Worm (Caenorhabditis elegans) whole organism, late embryonic: ENCODE data around the gene tag-234.
A peak's percentile ranks its signal among the peaks of the same experiment; 100 is the strongest.
"Not testable (repeated sequence)": the region's sequence is repeated elsewhere in the genome, so short reads cannot be mapped to it uniquely, and the experiment has no call there.

Experiments used
- Y22D7AL.16 ChIP-seq: sonication (generic microtip); optimal IDR thresholded peaks from 2 replicates; lab custom pipeline; 2016; ENCODE audit warnings: missing genetic modification characterization, missing compliant biosample characterization
- ahr-1 ChIP-seq: sonication (generic microtip); optimal IDR thresholded peaks from 2 replicates; lab custom pipeline; 2016; ENCODE audit warnings: missing genetic modification characterization, missing compliant biosample characterization
- ceh-14 ChIP-seq: sonication (generic microtip); optimal IDR thresholded peaks from 2 replicates; lab custom pipeline; 2016; ENCODE audit warnings: missing genotype, missing genetic modification characterization, missing compliant biosample characterization
- ceh-2 ChIP-seq: sonication (generic microtip); optimal IDR thresholded peaks from 2 replicates; lab custom pipeline; 2016; ENCODE audit warnings: missing genotype, missing genetic modification characterization, missing compliant biosample characterization
- ceh-22 ChIP-seq: sonication (generic microtip); optimal IDR thresholded peaks from 2 replicates; lab custom pipeline; 2017; ENCODE audit warnings: missing biosample characterization, missing genetic modification characterization
- ceh-34 ChIP-seq: sonication (generic microtip); optimal IDR thresholded peaks from 2 replicates; lab custom pipeline; 2016; ENCODE audit warnings: mild to moderate bottlenecking, missing genetic modification characterization, missing compliant biosample characterization
- ceh-45 ChIP-seq: fragments of 200-800 bp; sonication (Bioruptor generic); IDR thresholded peaks from 2 replicates; pipeline ENCODE4 v1.3.6; 2022; ENCODE audit warnings: missing genetic modification reagents, missing genetic modification characterization, missing compliant biosample characterization
- ceh-48 ChIP-seq: sonication (generic microtip); optimal IDR thresholded peaks from 2 replicates; lab custom pipeline; 2016; ENCODE audit warnings: missing genetic modification characterization, inconsistent platforms, missing compliant biosample characterization
- ceh-6 ChIP-seq: fragments of 200-800 bp; sonication (Bioruptor generic); optimal IDR thresholded peaks from 2 replicates; lab custom pipeline; 2018; ENCODE audit warnings: mild to moderate bottlenecking, missing genetic modification characterization, missing compliant biosample characterization
- che-1 ChIP-seq: sonication (generic microtip); optimal IDR thresholded peaks from 2 replicates; lab custom pipeline; 2016; ENCODE audit warnings: mild to moderate bottlenecking, missing genetic modification characterization, missing compliant biosample characterization
- elt-4 ChIP-seq: sonication (generic microtip); optimal IDR thresholded peaks from 2 replicates; lab custom pipeline; 2016; ENCODE audit warnings: missing genetic modification characterization, missing compliant biosample characterization
- fkh-6 ChIP-seq: sonication (generic microtip); optimal IDR thresholded peaks from 2 replicates; lab custom pipeline; 2016; ENCODE audit warnings: missing genetic modification characterization, missing compliant biosample characterization
- gmeb-2 ChIP-seq: sonication (generic microtip); optimal IDR thresholded peaks from 2 replicates; lab custom pipeline; 2016; ENCODE audit warnings: missing genetic modification characterization, inconsistent platforms, missing compliant biosample characterization
- hlh-15 ChIP-seq: sonication (generic microtip); optimal IDR thresholded peaks from 2 replicates; lab custom pipeline; 2016; ENCODE audit warnings: missing genetic modification characterization, missing compliant biosample characterization
- hlh-30 ChIP-seq: sonication (generic microtip); optimal IDR thresholded peaks from 2 replicates; lab custom pipeline; 2017; ENCODE audit warnings: antibody characterized with exemption, missing genetic modification characterization, missing compliant biosample characterization; ENCODE audit not compliant: insufficient read depth
- hlh-8 ChIP-seq: sonication (generic microtip); optimal IDR thresholded peaks from 2 replicates; lab custom pipeline; 2016; ENCODE audit warnings: missing genotype, missing genetic modification characterization, missing compliant biosample characterization
- lim-6 ChIP-seq: sonication (generic microtip); optimal IDR thresholded peaks from 2 replicates; lab custom pipeline; 2016; ENCODE audit warnings: missing genetic modification characterization, missing compliant biosample characterization
- nfya-1 ChIP-seq: sonication (generic microtip); optimal IDR thresholded peaks from 2 replicates; lab custom pipeline; 2017; ENCODE audit warnings: missing genetic modification characterization, mild to moderate bottlenecking, missing compliant biosample characterization, antibody characterized with exemption, moderate library complexity
- pag-3 ChIP-seq: sonication (generic microtip); optimal IDR thresholded peaks from 2 replicates; lab custom pipeline; 2016; ENCODE audit warnings: missing compliant biosample characterization, missing genetic modification characterization, borderline replicate concordance
- pha-2 ChIP-seq: sonication (generic microtip); optimal IDR thresholded peaks from 2 replicates; lab custom pipeline; 2017; ENCODE audit warnings: mild to moderate bottlenecking, missing genetic modification characterization, missing compliant biosample characterization
- pha-4 ChIP-seq: fragments of 150-350 bp; optimal IDR thresholded peaks from 2 replicates; lab custom pipeline; 2018; ENCODE audit warnings: missing biosample characterization, missing genetic modification reagents, missing genetic modification characterization
- ref-2 ChIP-seq: sonication (generic microtip); optimal IDR thresholded peaks from 2 replicates; lab custom pipeline; 2016; ENCODE audit warnings: missing genetic modification characterization, missing compliant biosample characterization
- sox-2 ChIP-seq: fragments of 200-800 bp; sonication (Bioruptor generic); IDR thresholded peaks from 2 replicates; pipeline ENCODE4 v1.3.6; 2022; ENCODE audit warnings: missing genetic modification reagents, missing genetic modification characterization, missing compliant biosample characterization
- syd-9 ChIP-seq: sonication (generic microtip); optimal IDR thresholded peaks from 2 replicates; lab custom pipeline; 2016; ENCODE audit warnings: mild to moderate bottlenecking, missing genetic modification characterization, moderate library complexity, missing compliant biosample characterization
- tbx-7 ChIP-seq: sonication (generic microtip); optimal IDR thresholded peaks from 2 replicates; lab custom pipeline; 2016; ENCODE audit warnings: missing genotype, missing genetic modification characterization, missing compliant biosample characterization
- ttx-3 ChIP-seq: sonication (generic microtip); optimal IDR thresholded peaks from 2 replicates; lab custom pipeline; 2016; ENCODE audit warnings: missing genetic modification reagents, missing genetic modification characterization, missing compliant biosample characterization
- unc-42 ChIP-seq: sonication (generic microtip); optimal IDR thresholded peaks from 2 replicates; lab custom pipeline; 2016; ENCODE audit warnings: missing genotype, missing genetic modification characterization, missing compliant biosample characterization
- unc-55 ChIP-seq: sonication (generic microtip); optimal IDR thresholded peaks from 2 replicates; lab custom pipeline; 2017; ENCODE audit warnings: missing biosample characterization, missing genetic modification reagents, missing genetic modification characterization
- zip-5 ChIP-seq: sonication (generic microtip); optimal IDR thresholded peaks from 2 replicates; lab custom pipeline; 2016; ENCODE audit warnings: missing genetic modification characterization, missing compliant biosample characterization

tag-234 gene

DNA sequence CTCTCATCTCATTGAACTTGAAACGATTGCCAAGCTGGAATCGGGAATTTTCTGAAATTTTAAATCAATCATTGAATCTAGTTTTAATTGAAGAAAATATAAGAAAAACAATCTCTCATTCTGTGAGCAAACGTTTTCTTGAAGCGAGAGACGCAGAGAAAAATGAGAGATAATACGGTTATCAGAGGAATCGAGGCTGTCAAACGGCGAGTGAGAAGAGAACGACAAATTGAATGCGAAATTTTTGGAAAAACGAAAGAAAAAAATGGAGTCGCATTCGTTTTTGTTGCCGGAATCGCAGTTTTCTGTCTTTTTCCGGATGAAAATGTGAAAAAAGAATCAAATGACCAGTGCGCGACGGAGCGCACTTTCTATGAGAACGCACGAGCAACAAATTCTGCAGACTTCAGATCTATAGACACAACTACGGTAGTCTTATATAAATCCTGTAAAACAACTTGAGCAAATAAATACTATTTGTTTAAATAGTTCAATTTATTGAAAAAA, 9.6 kb downstream of the tag-234 start, which contains the start of gene tex-2 (continued):
- TF ChIP-seq ceh-2, result peak; percentile 14
- TF ChIP-seq fkh-6 (tag; lab: Kevin White, UChicago), result no peak
- TF ChIP-seq ceh-6 (GFP tag; lab: Kevin White, UChicago), result no peak
- TF ChIP-seq nfya-1 (tag; lab: Kevin White, UChicago), result no peak
- no peak for TF ChIP-seq ceh-22 (tag; lab: Kevin White, UChicago)
- no peak for TF ChIP-seq ceh-34 (tag; lab: Kevin White, UChicago)
- TF ChIP-seq unc-42 (tag; lab: Kevin White, UChicago), result peak; percentile 63
- TF ChIP-seq pha-4 (tag; lab: Kevin White, UChicago), result no peak

DNA sequence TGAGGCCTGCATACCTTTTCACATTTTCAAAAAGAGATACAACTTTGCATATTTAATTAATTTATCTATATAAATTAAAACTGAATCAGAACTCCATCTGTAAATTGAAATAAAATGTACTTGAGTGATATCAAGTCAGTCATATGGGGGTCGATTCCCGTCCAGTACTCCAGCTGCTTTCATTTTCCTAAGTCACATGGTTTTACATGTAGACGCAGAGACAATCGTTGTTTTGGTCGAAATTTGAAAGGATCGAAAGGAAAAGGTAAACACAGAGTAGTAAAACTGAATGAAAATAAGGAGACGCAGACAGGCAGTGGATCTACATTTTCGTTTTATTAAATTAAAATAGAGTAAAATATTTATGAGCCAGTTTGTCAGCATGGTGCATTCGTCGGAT, 10.1 kb downstream of the tag-234 start:
- TF ChIP-seq hlh-30 (tag; lab: Kevin White, UChicago), result peak; percentile 77
- TF ChIP-seq pag-3, result no peak

ce11 chrII:5876053-5876452, 12.1 kb downstream of the tag-234 start, which contains the start of gene F55C12.6:
Gene F55C12.6 (minus strand): TSS chrII:5876153.
- no peak for TF ChIP-seq ahr-1
- no peak for TF ChIP-seq elt-4
- no peak for TF ChIP-seq pha-2 (tag; lab: Kevin White, UChicago)

- TF ChIP-seq lim-6 (tag; lab: Kevin White, UChicago); elt-4; ceh-48 (tag; lab: Kevin White, UChicago): not testable (repeated sequence)
Observed at ce11 chrII:5876511-5876910, 12.5 kb downstream of the tag-234 start, which contains the start of gene F55C12.2. Gene F55C12.2 (plus strand): TSS chrII:5876811.

- TF ChIP-seq che-1 (tag; lab: Kevin White, UChicago), result no peak
- no peak for TF ChIP-seq sox-2 (GFP tag; lab: Robert Waterston, UW)
- TF ChIP-seq gmeb-2 (tag; lab: Kevin White, UChicago), result no peak
- TF ChIP-seq ceh-45 (GFP tag; lab: Robert Waterston, UW), result no peak
- TF ChIP-seq lim-6 (tag; lab: Kevin White, UChicago), result no peak
- TF ChIP-seq hlh-15 (tag; lab: Kevin White, UChicago), result no peak
- TF ChIP-seq tbx-7 (tag; lab: Kevin White, UChicago), result no peak
- TF ChIP-seq hlh-8, result no peak
Observed at ce11 chrII:5880677-5881076, 16.7 kb downstream of the tag-234 start.

ce11 chrII:5884252-5884651, 20.3 kb downstream of the tag-234 start, which contains the start of gene rfip-1:
Gene rfip-1 (plus strand): TSS chrII:5884552.
- no peak for TF ChIP-seq ref-2
- TF ChIP-seq ceh-48 (tag; lab: Kevin White, UChicago), result no peak
- TF ChIP-seq pha-4 (tag; lab: Kevin White, UChicago), result no peak
- no peak for TF ChIP-seq unc-55 (GFP tag; lab: Kevin White, UChicago)
- TF ChIP-seq zip-5 (tag; lab: Kevin White, UChicago), result no peak
- no peak for TF ChIP-seq tbx-7 (tag; lab: Kevin White, UChicago)
- TF ChIP-seq ttx-3 (tag; lab: Kevin White, UChicago), result no peak
- no peak for TF ChIP-seq Y22D7AL.16 (tag; lab: Kevin White, UChicago)
- TF ChIP-seq ceh-14 (tag; lab: Kevin White, UChicago), result no peak
- no peak for TF ChIP-seq syd-9 (tag; lab: Kevin White, UChicago)
- TF ChIP-seq, all 69 proteins: peak for 0
